Fruit fly (Drosophila melanogaster) whole organism, larva: ENCODE measurements around the gene RpS29.

Source experiments
- noc ChIP-seq: fragments of 200-800 bp; sonication (Bioruptor generic); optimal IDR thresholded peaks from 3 replicates; lab custom pipeline; 2019; ENCODE audit warnings: missing biosample characterization, mild to moderate bottlenecking, missing genetic modification characterization, moderate library complexity

RpS29 gene

dm6 chr3R:9777941-9778360 is at the start of gene RpS29:
Gene RpS29, plus strand, starts transcription at chr3R:9778042.
- peak; percentile 73 for TF ChIP-seq noc (tag; lab: Kevin White, UChicago)

dm6 chr3R:9730784-9731183 is 47.1 kb upstream of the RpS29 start, which contains the start of gene FoxP:
Gene FoxP, minus strand, starts transcription at chr3R:9730872.
- no peak for TF ChIP-seq noc (tag; lab: Kevin White, UChicago)

- TF ChIP-seq noc (tag; lab: Kevin White, UChicago): no peak
Observed at dm6 chr3R:9733150-9733549, 44.7 kb upstream of the RpS29 start, which contains the start of gene alphaTub85E. Gene alphaTub85E, minus strand, starts transcription at chr3R:9733250.

- no peak for TF ChIP-seq noc (tag; lab: Kevin White, UChicago)
Observed at dm6 chr3R:9735151-9735550, 42.7 kb upstream of the RpS29 start.

dm6 chr3R:9739793-9740192 is 38.0 kb upstream of the RpS29 start, which contains the start of gene side-VII:
Gene side-VII, minus strand, starts transcription at chr3R:9739979.
- no peak for TF ChIP-seq noc (tag; lab: Kevin White, UChicago)

dm6 chr3R:9740713-9741112 is 37.1 kb upstream of the RpS29 start, which contains the start of gene Pnn:
Gene Pnn, plus strand, starts transcription at chr3R:9740899.
- no peak for TF ChIP-seq noc (tag; lab: Kevin White, UChicago)

- no peak for TF ChIP-seq noc (tag; lab: Kevin White, UChicago)
Observed at dm6 chr3R:9743217-9743616, 34.6 kb upstream of the RpS29 start, which contains the start of gene CG31415. Gene CG31415, plus strand, starts transcription at chr3R:9743517.

- no peak for TF ChIP-seq noc (tag; lab: Kevin White, UChicago)
Observed at dm6 chr3R:9743995-9744394, 33.8 kb upstream of the RpS29 start.

- TF ChIP-seq noc (tag; lab: Kevin White, UChicago): no peak
Observed at dm6 chr3R:9745442-9745841, 32.4 kb upstream of the RpS29 start.

- no peak for TF ChIP-seq noc (tag; lab: Kevin White, UChicago)
Observed at dm6 chr3R:9746267-9746666, 31.6 kb upstream of the RpS29 start, which contains the start of gene CG34409. Gene CG34409, minus strand, starts transcription at chr3R:9746367.

- no peak for TF ChIP-seq noc (tag; lab: Kevin White, UChicago)
Observed at dm6 chr3R:9747272-9747874, 30.5 kb upstream of the RpS29 start, which contains the start of gene CG12948. Gene CG12948, minus strand, starts transcription at chr3R:9747744.

dm6 chr3R:9747875-9747899 is 30.2 kb upstream of the RpS29 start, which contains the start of gene PpD3:
Gene PpD3, plus strand, starts transcription at chr3R:9747875.
- no peak for TF ChIP-seq noc (tag; lab: Kevin White, UChicago)

dm6 chr3R:9747900-9748663 is 29.8 kb upstream of the RpS29 start:
- TF ChIP-seq noc (tag; lab: Kevin White, UChicago): no peak

dm6 chr3R:9754487-9754886 is 23.4 kb upstream of the RpS29 start, which contains the start of gene Tti1:
Gene Tti1, minus strand, starts transcription at chr3R:9754686.
- no peak for TF ChIP-seq noc (tag; lab: Kevin White, UChicago)

dm6 chr3R:9756187-9756586 is 21.7 kb upstream of the RpS29 start, which contains the start of the genes Alg12 and Rpt3R:
Gene Alg12, plus strand, starts transcription at chr3R:9756491.
Gene Rpt3R, minus strand, starts transcription at chr3R:9756510.
- no peak for TF ChIP-seq noc (tag; lab: Kevin White, UChicago)

- no peak for TF ChIP-seq noc (tag; lab: Kevin White, UChicago)
Observed at dm6 chr3R:9759360-9760191, 18.3 kb upstream of the RpS29 start, which contains the start of gene Mpi. Gene Mpi, plus strand, starts transcription at chr3R:9759622.
